Fruit fly (Drosophila melanogaster) whole organism, embryonic: ENCODE data around the gene wds.

Experiments used
- Ada2b ChIP-seq: fragments of 200-800 bp; sonication (Bioruptor generic); IDR thresholded peaks from 2 replicates; pipeline ENCODE4 v1.3.6; 2022; ENCODE audit warnings: missing biosample characterization, missing genetic modification characterization
- Atf6 ChIP-seq: fragments of 200-800 bp; sonication (Bioruptor generic); IDR thresholded peaks from 2 replicates; pipeline ENCODE4 v1.3.6; 2022; ENCODE audit warnings: missing biosample characterization, missing genetic modification characterization
- CG10543 ChIP-seq: fragments of 200-800 bp; sonication (Bioruptor generic); optimal IDR thresholded peaks from 3 replicates; lab custom pipeline; 2017; ENCODE audit warnings: missing biosample characterization, mild to moderate bottlenecking, missing genetic modification characterization, moderate library complexity
- CG10565 ChIP-seq: fragments of 200-800 bp; sonication (Bioruptor generic); optimal IDR thresholded peaks from 3 replicates; lab custom pipeline; 2016; ENCODE audit warnings: missing biosample characterization, mild to moderate bottlenecking, missing genetic modification characterization
- CG12071 ChIP-seq: fragments of 200-800 bp; sonication (Bioruptor generic); optimal IDR thresholded peaks from 3 replicates; lab custom pipeline; 2018; ENCODE audit warnings: missing biosample characterization, mild to moderate bottlenecking, missing genetic modification characterization
- CG12659 ChIP-seq: fragments of 200-800 bp; sonication (Bioruptor generic); optimal IDR thresholded peaks from 3 replicates; lab custom pipeline; 2017; ENCODE audit warnings: mild to moderate bottlenecking, missing biosample characterization, missing genetic modification reagents, missing genetic modification characterization
- CG13775 ChIP-seq: fragments of 200-800 bp; sonication (Bioruptor generic); optimal IDR thresholded peaks from 3 replicates; lab custom pipeline; 2017; ENCODE audit warnings: missing biosample characterization, mild to moderate bottlenecking, missing genetic modification characterization
- CG13894 ChIP-seq: fragments of 200-800 bp; sonication (Bioruptor generic); optimal IDR thresholded peaks from 3 replicates; lab custom pipeline; 2018; ENCODE audit warnings: missing biosample characterization, mild to moderate bottlenecking, missing genetic modification characterization, moderate library complexity
- CG14441 ChIP-seq: fragments of 200-800 bp; sonication (Bioruptor generic); IDR thresholded peaks from 2 replicates; pipeline ENCODE4 v1.3.6; 2022; ENCODE audit warnings: missing biosample characterization, missing genetic modification characterization
- CG15514 ChIP-seq: fragments of 200-800 bp; sonication (Bioruptor generic); optimal IDR thresholded peaks from 3 replicates; lab custom pipeline; 2017; ENCODE audit warnings: missing biosample characterization, missing genetic modification characterization, mild to moderate bottlenecking, moderate library complexity, missing genetic modification reagents
- CG17186 ChIP-seq: fragments of 200-800 bp; sonication (Bioruptor generic); optimal IDR thresholded peaks from 3 replicates; lab custom pipeline; 2017; ENCODE audit warnings: missing biosample characterization, missing genetic modification reagents, missing genetic modification characterization
- CG18619 ChIP-seq: fragments of 200-800 bp; sonication (Bioruptor generic); optimal IDR thresholded peaks from 3 replicates; lab custom pipeline; 2017; ENCODE audit warnings: missing biosample characterization, mild to moderate bottlenecking, missing genetic modification characterization
- CG2199 ChIP-seq: fragments of 200-800 bp; sonication (Bioruptor generic); IDR thresholded peaks from 3 replicates; pipeline ENCODE4 v1.3.6; 2022; ENCODE audit warnings: missing biosample characterization, missing genetic modification characterization
- CG32532 ChIP-seq: fragments of 200-800 bp; sonication (Bioruptor generic); IDR thresholded peaks from 2 replicates; pipeline ENCODE4 v1.3.6; 2022; ENCODE audit warnings: missing biosample characterization, missing genetic modification characterization
- CG3407 ChIP-seq: fragments of 200-800 bp; sonication (Bioruptor generic); optimal IDR thresholded peaks from 2 replicates; lab custom pipeline; 2018; ENCODE audit warnings: missing biosample characterization, mild to moderate bottlenecking, missing genetic modification characterization
- CG4360 ChIP-seq: fragments of 200-800 bp; sonication (Bioruptor generic); IDR thresholded peaks from 2 replicates; pipeline ENCODE4 v1.3.6; 2022; ENCODE audit warnings: missing biosample characterization, missing genetic modification characterization
- CG5953 ChIP-seq: fragments of 200-800 bp; sonication (Bioruptor generic); IDR thresholded peaks from 2 replicates; pipeline ENCODE4 v1.3.6; 2022; ENCODE audit warnings: missing biosample characterization, missing genetic modification characterization
- CG6272 ChIP-seq: fragments of 200-800 bp; sonication (Bioruptor generic); IDR thresholded peaks from 2 replicates; pipeline ENCODE4 v1.3.6; 2022; ENCODE audit warnings: missing biosample characterization, missing genetic modification characterization
- CG6689 ChIP-seq: fragments of 200-800 bp; sonication (Bioruptor generic); IDR thresholded peaks from 2 replicates; pipeline ENCODE4 v1.3.6; 2022; ENCODE audit warnings: missing biosample characterization, missing genetic modification characterization
- CG6854 ChIP-seq: fragments of 200-800 bp; sonication (Bioruptor generic); optimal IDR thresholded peaks from 3 replicates; lab custom pipeline; 2017; ENCODE audit warnings: missing biosample characterization, mild to moderate bottlenecking, missing genetic modification characterization
- CG8089 ChIP-seq: fragments of 200-800 bp; sonication (Bioruptor generic); optimal IDR thresholded peaks from 3 replicates; lab custom pipeline; 2016; ENCODE audit warnings: missing biosample characterization, missing genetic modification characterization
- CG8281 ChIP-seq: fragments of 200-800 bp; sonication (Bioruptor generic); optimal IDR thresholded peaks from 2 replicates; lab custom pipeline; 2018; ENCODE audit warnings: missing biosample characterization, mild to moderate bottlenecking, missing genetic modification characterization, moderate library complexity
- CG8290 ChIP-seq, 3 experiments: fragments of 200-800 bp; sonication (Bioruptor generic); optimal IDR thresholded peaks; 2 replicates each; lab custom pipeline; 2016 to 2019; ENCODE audit warnings: missing biosample characterization in 3 of 3, missing genetic modification characterization in 3 of 3, mild to moderate bottlenecking in 2 of 3, moderate library complexity in 1 of 3
- CHES-1-like ChIP-seq: fragments of 200-800 bp; sonication (Bioruptor generic); optimal IDR thresholded peaks from 2 replicates; lab custom pipeline; 2016; ENCODE audit warnings: missing biosample characterization, missing genetic modification characterization
- Dref ChIP-seq: fragments of 200-800 bp; sonication (Bioruptor generic); IDR thresholded peaks from 2 replicates; pipeline ENCODE4 v1.3.6; 2022; ENCODE audit warnings: missing biosample characterization, missing genetic modification characterization
- H2.0 ChIP-seq: fragments of 200-800 bp; sonication (Bioruptor generic); IDR thresholded peaks from 2 replicates; pipeline ENCODE4 v1.3.6; 2022; ENCODE audit warnings: missing biosample characterization, missing genetic modification characterization
- HLH3B ChIP-seq: fragments of 200-800 bp; sonication (Bioruptor generic); IDR thresholded peaks from 2 replicates; pipeline ENCODE4 v1.3.6; 2022; ENCODE audit warnings: missing biosample characterization, missing genetic modification characterization
- Hmr ChIP-seq: fragments of 200-800 bp; sonication (Bioruptor generic); optimal IDR thresholded peaks from 3 replicates; lab custom pipeline; 2017; ENCODE audit warnings: mild to moderate bottlenecking, missing biosample characterization, missing genetic modification reagents, missing genetic modification characterization
- Hr78 ChIP-seq, 2 experiments: fragments of 200-800 bp in 1 of 2; fragments of >200 bp in 1 of 2; sonication (Bioruptor generic) in 1 of 2; optimal IDR thresholded peaks; 2 replicates each; lab custom pipeline; 2017 to 2019; ENCODE audit warnings: missing biosample characterization in 2 of 2, missing genetic modification characterization in 2 of 2, mild to moderate bottlenecking in 1 of 2, moderate library complexity in 1 of 2
- MBD-R2 ChIP-seq: fragments of 200-800 bp; sonication (Bioruptor generic); IDR thresholded peaks from 2 replicates; pipeline ENCODE4 v1.3.6; 2022; ENCODE audit warnings: missing biosample characterization, missing genetic modification characterization
- Meics ChIP-seq: fragments of 200-800 bp; sonication (Bioruptor generic); optimal IDR thresholded peaks from 2 replicates; lab custom pipeline; 2017; ENCODE audit warnings: missing biosample characterization, mild to moderate bottlenecking, missing genetic modification characterization
- Mes4 ChIP-seq: fragments of 200-800 bp; sonication (Bioruptor generic); optimal IDR thresholded peaks from 2 replicates; lab custom pipeline; 2016; ENCODE audit warnings: missing biosample characterization, missing genetic modification characterization
- Oaz ChIP-seq: fragments of 200-800 bp; sonication (Bioruptor generic); IDR thresholded peaks from 2 replicates; pipeline ENCODE4 v1.3.6; 2022; ENCODE audit warnings: missing biosample characterization, missing genetic modification characterization
- Ptx1 ChIP-seq: fragments of 200-800 bp; sonication (Bioruptor generic); IDR thresholded peaks from 2 replicates; pipeline ENCODE4 v1.3.6; 2022; ENCODE audit warnings: missing biosample characterization, missing genetic modification characterization
- Scr ChIP-seq: fragments of 200-800 bp; sonication (Bioruptor generic); IDR thresholded peaks from 2 replicates; pipeline ENCODE4 v1.3.6; 2022; ENCODE audit warnings: missing biosample characterization, missing genetic modification characterization; ENCODE audit not compliant: partially characterized antibody
- Sry-δ ChIP-seq: fragments of 200-800 bp; sonication (Bioruptor generic); optimal IDR thresholded peaks from 2 replicates; lab custom pipeline; 2016; ENCODE audit warnings: missing biosample characterization, missing genetic modification characterization
- Trl ChIP-seq, 3 experiments: fragments of >200 bp in 2 of 3; fragments of 200-800 bp in 1 of 3; sonication (Bioruptor generic) in 1 of 3; optimal IDR thresholded peaks; 2 replicates in 1 of 3; 3 replicates in 2 of 3; lab custom pipeline; 2016 to 2017; ENCODE audit warnings: missing biosample characterization in 1 of 3, missing genetic modification characterization in 1 of 3
- YL-1 ChIP-seq: fragments of 200-800 bp; sonication (Bioruptor generic); optimal IDR thresholded peaks from 3 replicates; lab custom pipeline; 2017; ENCODE audit warnings: missing biosample characterization, mild to moderate bottlenecking, missing genetic modification characterization
- eyg ChIP-seq: fragments of 200-800 bp; sonication (Bioruptor generic); optimal IDR thresholded peaks from 3 replicates; lab custom pipeline; 2016; ENCODE audit warnings: missing biosample characterization, missing genetic modification characterization
- gem ChIP-seq: fragments of 200-800 bp; sonication (Bioruptor generic); optimal IDR thresholded peaks from 2 replicates; lab custom pipeline; 2019; ENCODE audit warnings: missing biosample characterization, mild to moderate bottlenecking, missing genetic modification characterization, moderate library complexity
- mam ChIP-seq: fragments of 200-800 bp; sonication (Bioruptor generic); optimal IDR thresholded peaks from 3 replicates; lab custom pipeline; 2016; ENCODE audit warnings: missing biosample characterization, missing genetic modification characterization
- nom ChIP-seq: fragments of 200-800 bp; sonication (Bioruptor generic); optimal IDR thresholded peaks from 2 replicates; lab custom pipeline; 2017; ENCODE audit warnings: missing biosample characterization, missing genetic modification characterization, mild to moderate bottlenecking, moderate library complexity, missing genetic modification reagents
- odd ChIP-seq: fragments of 200-800 bp; sonication (Bioruptor generic); optimal IDR thresholded peaks from 2 replicates; lab custom pipeline; 2017; ENCODE audit warnings: missing biosample characterization, mild to moderate bottlenecking, missing genetic modification characterization
- ranshi ChIP-seq: fragments of 200-800 bp; sonication (Bioruptor generic); IDR thresholded peaks from 2 replicates; pipeline ENCODE4 v1.3.6; 2022; ENCODE audit warnings: missing biosample characterization, missing genetic modification characterization
- ssp ChIP-seq: fragments of 200-800 bp; sonication (Bioruptor generic); IDR thresholded peaks from 2 replicates; pipeline ENCODE4 v1.3.6; 2022; ENCODE audit warnings: missing biosample characterization, missing genetic modification characterization
- zfh2 ChIP-seq: fragments of 200-800 bp; sonication (Bioruptor generic); optimal IDR thresholded peaks from 2 replicates; lab custom pipeline; 2016; ENCODE audit warnings: missing biosample characterization, missing genetic modification characterization

The wds gene

DNA sequence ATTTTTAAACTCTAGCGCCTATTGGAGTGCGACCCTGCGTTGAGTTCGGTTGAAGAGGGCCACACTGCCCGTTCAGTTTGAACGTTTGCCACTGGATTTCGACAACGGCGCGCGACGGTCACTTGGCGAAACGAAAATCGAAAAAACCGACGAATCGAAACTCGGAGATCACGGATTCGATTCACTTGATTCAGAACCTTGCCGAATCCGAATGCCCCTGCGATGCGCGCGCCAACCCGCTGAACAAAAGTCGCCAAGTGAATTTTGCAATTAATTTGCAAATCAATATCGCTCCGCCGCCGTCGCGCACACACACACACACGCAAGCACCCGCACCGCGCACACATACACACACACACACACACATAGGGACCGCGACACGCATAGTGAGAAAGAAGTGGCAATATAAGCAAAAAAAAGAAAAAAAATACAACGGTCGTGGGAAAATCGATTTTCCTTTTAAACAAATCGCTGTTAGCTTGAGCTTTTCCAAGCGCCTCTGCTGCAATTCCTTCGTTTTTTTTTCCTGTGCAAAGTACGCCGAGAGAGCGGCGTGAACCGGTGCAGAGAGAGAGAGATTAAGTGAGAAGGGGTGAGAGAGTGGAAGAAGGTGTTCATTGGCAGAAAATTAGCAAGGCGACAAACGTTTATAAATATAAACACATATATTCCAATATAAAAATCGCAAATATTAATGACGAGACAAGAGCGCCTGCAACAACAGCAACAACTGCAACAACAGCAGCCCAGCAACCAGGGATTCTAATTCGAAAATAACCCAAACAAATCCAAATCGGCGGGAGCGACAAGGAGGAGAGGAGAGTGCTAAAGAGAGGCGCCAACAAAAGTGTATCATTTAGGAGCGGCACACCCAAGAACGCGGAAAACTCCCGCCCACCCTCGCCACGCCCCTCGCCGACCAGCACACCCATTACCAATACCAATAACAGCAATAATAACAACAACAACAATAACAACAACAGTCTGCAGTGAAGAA is 2.9 kb downstream of the wds start, which contains the start of gene egh (continued):
- TF ChIP-seq CG6272, result no peak
- TF ChIP-seq zfh2 (GFP tag; lab: Kevin White, UChicago), result peak; percentile 34
- peak; percentile 50 for TF ChIP-seq Dref (GFP tag; lab: Robert Waterston, UW)
- TF ChIP-seq ssp (GFP tag; lab: Robert Waterston, UW), result 0 out of 2 replicates have a peak, but pooled peaks have one; percentile 9
- 0 out of 2 replicates have a peak, but pooled peaks have one; percentile 12 for TF ChIP-seq H2.0
- no peak for TF ChIP-seq CG3407
- peak; percentile 38; the same call in 1 of the 2 replicates for TF ChIP-seq HLH3B (GFP tag; lab: Robert Waterston, UW)
- TF ChIP-seq CHES-1-like (GFP tag; lab: Kevin White, UChicago), result peak; percentile 14
- peak; percentile 19 for TF ChIP-seq CG10543 (GFP tag; lab: Kevin White, UChicago)
- TF ChIP-seq CG32532 (GFP tag; lab: Robert Waterston, UW), result peak; percentile 25; the same call in 1 of the 2 replicates
- peak; percentile 76 for TF ChIP-seq CG15514 (GFP tag; lab: Kevin White, UChicago)
- TF ChIP-seq CG4360 (GFP tag; lab: Robert Waterston, UW), result peak; percentile 12; the same call in 1 of the 2 replicates
- peak; percentile 3 for TF ChIP-seq CG13894 (tag; lab: Kevin White, UChicago)
- TF ChIP-seq Atf6 (GFP tag; lab: Robert Waterston, UW), result peak; percentile 42; the same call in 1 of the 2 replicates
- TF ChIP-seq CG6689 (GFP tag; lab: Robert Waterston, UW), result peak; percentile 39; the same call in 1 of the 2 replicates
- TF ChIP-seq Sry-δ, result peak; percentile 50
- TF ChIP-seq CG12071 (GFP tag; lab: Kevin White, UChicago), result no peak
- TF ChIP-seq YL-1 (GFP tag; lab: Kevin White, UChicago), result peak; percentile 53
- TF ChIP-seq CG5953, result 0 out of 2 replicates have a peak, but pooled peaks have one; percentile 32
- TF ChIP-seq CG17186 (GFP tag; lab: Kevin White, UChicago), result peak; percentile 65
- TF ChIP-seq odd (GFP tag; lab: Kevin White, UChicago), result no peak
- peak; percentile 17; the same call in 1 of the 2 replicates for TF ChIP-seq Ada2b (GFP tag; lab: Robert Waterston, UW)
- no peak for TF ChIP-seq eyg (GFP tag; lab: Kevin White, UChicago)
- peak; percentile 60 for TF ChIP-seq Ptx1 (GFP tag; lab: Robert Waterston, UW)
- TF ChIP-seq CG14441 (GFP tag; lab: Robert Waterston, UW), result no peak
- TF ChIP-seq Hr78 (GFP tag; optimal IDR thresholded peaks at IDR 0.05; lab: Kevin White, UChicago), result no peak
- TF ChIP-seq CG10565, result no peak
- no peak for TF ChIP-seq CG8290 (GFP tag; optimal IDR thresholded peaks at IDR 0.05; lab: Kevin White, UChicago)
- TF ChIP-seq CG8290 (tag; optimal IDR thresholded peaks at IDR 0.05; lab: Kevin White, UChicago), result peak in 1 of 2 experiments; percentile 24
- TF ChIP-seq Scr (GFP tag; lab: Robert Waterston, UW), result peak; percentile 23; the same call in 1 of the 2 replicates
- peak; percentile 29 for TF ChIP-seq Meics (GFP tag; lab: Kevin White, UChicago)
- peak; percentile 80 for TF ChIP-seq nom (GFP tag; lab: Kevin White, UChicago)
- peak; percentile 21 for TF ChIP-seq gem (tag; lab: Kevin White, UChicago)
- peak; percentile 34 for TF ChIP-seq CG12659 (GFP tag; lab: Kevin White, UChicago)
- TF ChIP-seq Oaz (GFP tag; lab: Robert Waterston, UW), result no peak
- no peak for TF ChIP-seq CG2199 (GFP tag; lab: Robert Waterston, UW)
- TF ChIP-seq Hmr, result peak; percentile 25
- TF ChIP-seq CG6854 (GFP tag; lab: Kevin White, UChicago), result no peak
- 0 out of 2 replicates have a peak, but pooled peaks have one; percentile 8 for TF ChIP-seq ranshi (GFP tag; lab: Robert Waterston, UW)
- no peak for TF ChIP-seq CG18619 (GFP tag; lab: Kevin White, UChicago)
- peak; percentile 51 for TF ChIP-seq Mes4 (GFP tag; lab: Kevin White, UChicago)
- TF ChIP-seq MBD-R2 (GFP tag; lab: Robert Waterston, UW), result peak; percentile 58
- TF ChIP-seq CG13775 (GFP tag; lab: Kevin White, UChicago), result peak; percentile 51
- TF ChIP-seq CG8089 (GFP tag; lab: Kevin White, UChicago), result no peak
- peak; percentile 28 for TF ChIP-seq mam
- TF ChIP-seq Trl (optimal IDR thresholded peaks at IDR 0.05; lab: Kevin White, UChicago), result peak; percentile 76 to 92
- peak; percentile 51 for TF ChIP-seq Trl (GFP tag; optimal IDR thresholded peaks at IDR 0.05; lab: Kevin White, UChicago)
- TF ChIP-seq CG8281 (tag; lab: Kevin White, UChicago), result no peak
